Worm (Caenorhabditis elegans) whole organism, L4 larva: ENCODE measurements around the gene T05E12.6.
A peak's percentile ranks its signal among the peaks of the same experiment; 100 is the strongest.

Experiments used
- F37D6.2 ChIP-seq: sonication (generic microtip); optimal IDR thresholded peaks from 2 replicates; lab custom pipeline; 2016; ENCODE audit warnings: mild to moderate bottlenecking, missing genetic modification characterization, missing compliant biosample characterization
- F49E8.2 ChIP-seq: sonication (generic microtip); optimal IDR thresholded peaks from 2 replicates; lab custom pipeline; 2016; ENCODE audit warnings: missing compliant biosample characterization, mild to moderate bottlenecking, missing genetic modification characterization, borderline replicate concordance
- T26A8.4 ChIP-seq: fragments of 200-800 bp; sonication (Bioruptor generic); IDR thresholded peaks from 2 replicates; pipeline ENCODE4 v1.3.6; 2022; ENCODE audit warnings: missing genetic modification characterization, missing compliant biosample characterization
- Y105C5A.15 ChIP-seq: fragments of 200-800 bp; sonication (Bioruptor generic); IDR thresholded peaks from 2 replicates; pipeline ENCODE4 v1.3.6; 2022; ENCODE audit warnings: missing genetic modification characterization, missing compliant biosample characterization
- Y75B8A.6 ChIP-seq: fragments of 200-800 bp; sonication (Bioruptor generic); IDR thresholded peaks from 2 replicates; pipeline ENCODE4 v1.3.6; 2022; ENCODE audit warnings: missing genetic modification reagents, missing genetic modification characterization, missing compliant biosample characterization
- ZK337.2 ChIP-seq: fragments of 200-800 bp; sonication (Bioruptor generic); IDR thresholded peaks from 2 replicates; pipeline ENCODE4 v1.3.6; 2022; ENCODE audit warnings: missing genetic modification reagents, missing genetic modification characterization, missing compliant biosample characterization
- aha-1 ChIP-seq: fragments of 150-350 bp; peaks from one replicate; lab custom pipeline; 2014; ENCODE audit warnings: missing biosample characterization, missing genetic modification characterization
- aly-2 ChIP-seq: sonication (generic microtip); optimal IDR thresholded peaks from 2 replicates; lab custom pipeline; 2018; ENCODE audit warnings: missing biosample characterization, missing genetic modification characterization
- ceh-32 ChIP-seq: sonication (generic microtip); optimal IDR thresholded peaks from 2 replicates; lab custom pipeline; 2016; ENCODE audit warnings: mild to moderate bottlenecking, missing genetic modification characterization, missing compliant biosample characterization; ENCODE audit not compliant: poor library complexity
- dmd-6 ChIP-seq: fragments of 200-800 bp; sonication (Bioruptor generic); IDR thresholded peaks from 2 replicates; pipeline ENCODE4 v1.3.6; 2022; ENCODE audit warnings: missing genetic modification reagents, missing genetic modification characterization, missing compliant biosample characterization
- dve-1 ChIP-seq: sonication (generic microtip); optimal IDR thresholded peaks from 2 replicates; lab custom pipeline; 2017; ENCODE audit warnings: antibody characterized with exemption, mild to moderate bottlenecking, missing genetic modification characterization, missing compliant biosample characterization; ENCODE audit not compliant: insufficient read depth
- fkh-10 ChIP-seq: fragments of 150-350 bp; optimal IDR thresholded peaks from 2 replicates; lab custom pipeline; 2014; ENCODE audit warnings: missing biosample characterization, missing genetic modification reagents, missing genetic modification characterization
- lin-38 ChIP-seq: fragments of 200-800 bp; sonication (Bioruptor generic); IDR thresholded peaks from 2 replicates; pipeline ENCODE4 v1.3.6; 2022; ENCODE audit warnings: missing genetic modification reagents, missing genetic modification characterization, missing compliant biosample characterization
- madf-5 ChIP-seq, 2 experiments: fragments of 200-800 bp; sonication (Bioruptor generic); IDR thresholded peaks; 2 replicates each; pipeline ENCODE4 v1.3.6; 2022; ENCODE audit warnings: missing compliant biosample characterization in 2 of 2, missing genetic modification characterization in 2 of 2
- mdt-29 ChIP-seq: fragments of 200-800 bp; sonication (Bioruptor generic); IDR thresholded peaks from 2 replicates; pipeline ENCODE4 v1.3.6; 2022; ENCODE audit warnings: missing genetic modification reagents, missing genetic modification characterization, missing compliant biosample characterization
- mes-2 ChIP-seq: sonication (generic microtip); optimal IDR thresholded peaks from 2 replicates; lab custom pipeline; 2016; ENCODE audit warnings: missing genotype, mild to moderate bottlenecking, missing genetic modification characterization, missing compliant biosample characterization; ENCODE audit not compliant: poor library complexity, severe bottlenecking
- mxl-2 ChIP-seq: fragments of 200-800 bp; sonication (Bioruptor generic); conservative IDR thresholded peaks from 2 replicates; pipeline ENCODE4 v1.3.6; 2022; ENCODE audit warnings: missing genetic modification reagents, missing genetic modification characterization, missing compliant biosample characterization
- nhr-10 ChIP-seq: fragments of 150-350 bp; optimal IDR thresholded peaks from 2 replicates; lab custom pipeline; 2014; ENCODE audit warnings: missing biosample characterization, missing genetic modification characterization
- nhr-11 ChIP-seq: fragments of 150-350 bp; optimal IDR thresholded peaks from 2 replicates; lab custom pipeline; 2014; ENCODE audit warnings: missing biosample characterization, missing genetic modification characterization
- nhr-237 ChIP-seq: sonication (generic microtip); optimal IDR thresholded peaks from 2 replicates; lab custom pipeline; 2017; ENCODE audit warnings: missing biosample characterization, missing genetic modification characterization
- nhr-28 ChIP-seq: fragments of 150-350 bp; optimal IDR thresholded peaks from 2 replicates; lab custom pipeline; 2014; ENCODE audit warnings: missing biosample characterization, missing genetic modification characterization
- nhr-42 ChIP-seq: fragments of 200-800 bp; sonication (Bioruptor generic); IDR thresholded peaks from 2 replicates; pipeline ENCODE4 v1.3.6; 2022; ENCODE audit warnings: missing genetic modification characterization, missing compliant biosample characterization
- nhr-48 ChIP-seq: sonication (generic microtip); optimal IDR thresholded peaks from 2 replicates; lab custom pipeline; 2016; ENCODE audit warnings: mild to moderate bottlenecking, missing genetic modification characterization, missing compliant biosample characterization
- nhr-76 ChIP-seq: fragments of 150-350 bp; optimal IDR thresholded peaks from 2 replicates; lab custom pipeline; 2014; ENCODE audit warnings: missing biosample characterization, missing genetic modification characterization
- pqm-1 ChIP-seq: sonication (generic microtip); optimal IDR thresholded peaks from 2 replicates; lab custom pipeline; 2017; ENCODE audit warnings: missing biosample characterization, missing genetic modification characterization
- saeg-2 ChIP-seq: fragments of 200-800 bp; sonication (Bioruptor generic); IDR thresholded peaks from 2 replicates; pipeline ENCODE4 v1.3.6; 2022; ENCODE audit warnings: missing genetic modification reagents, missing genetic modification characterization, missing compliant biosample characterization
- snpc-1.2 ChIP-seq: fragments of 200-800 bp; sonication (Bioruptor generic); IDR thresholded peaks from 2 replicates; pipeline ENCODE4 v1.3.6; 2022; ENCODE audit warnings: missing genetic modification reagents, missing genetic modification characterization, missing compliant biosample characterization
- snpc-4 ChIP-seq: fragments of 150-350 bp; optimal IDR thresholded peaks from 2 replicates; lab custom pipeline; 2014; ENCODE audit warnings: missing biosample characterization, missing genetic modification characterization
- spr-3 ChIP-seq: fragments of 200-800 bp; sonication (Bioruptor generic); optimal IDR thresholded peaks from 2 replicates; lab custom pipeline; 2018; ENCODE audit warnings: mild to moderate bottlenecking, missing genetic modification characterization, missing compliant biosample characterization
- unc-130 ChIP-seq: sonication (generic microtip); optimal IDR thresholded peaks from 2 replicates; lab custom pipeline; 2016; ENCODE audit warnings: missing genetic modification reagents, missing genetic modification characterization, missing compliant biosample characterization
- unc-39 ChIP-seq: sonication (generic microtip); optimal IDR thresholded peaks from 2 replicates; lab custom pipeline; 2017; ENCODE audit warnings: missing biosample characterization, missing genetic modification characterization
- zip-2 ChIP-seq: fragments of 150-350 bp; optimal IDR thresholded peaks from 2 replicates; lab custom pipeline; 2014; ENCODE audit warnings: missing biosample characterization, missing genetic modification characterization

The T05E12.6 gene

DNA sequence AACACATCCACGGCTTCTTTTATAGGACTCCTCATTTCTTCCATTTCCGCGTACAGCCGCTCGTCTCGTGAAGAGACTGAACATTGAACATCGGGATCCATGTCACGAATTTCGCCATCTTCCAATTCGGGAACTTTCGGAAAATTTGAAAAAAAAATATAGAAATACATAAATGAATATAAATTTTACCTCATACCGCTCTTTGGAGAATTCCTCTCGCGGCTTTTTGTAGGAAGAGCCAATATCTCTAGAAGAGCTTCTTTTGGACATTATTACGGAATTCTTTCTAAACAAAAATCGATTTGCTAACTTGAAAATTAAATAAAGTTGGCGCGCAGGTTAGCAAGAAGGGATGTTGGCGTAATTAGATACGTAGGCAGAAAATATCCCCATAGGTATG, 6.5 kb downstream of the T05E12.6 start, which contains the start of gene T05E12.9:
Gene T05E12.9, minus strand, starts transcription at position 101 of the 400 bp plus-strand sequence.
- TF ChIP-seq aha-1 (tag; lab: Kevin White, UChicago) (peak; percentile 16), mxl-2 (GFP tag; lab: Robert Waterston, UW) (no peak)
- TF ChIP-seq, all 104 proteins: peak for 1

DNA sequence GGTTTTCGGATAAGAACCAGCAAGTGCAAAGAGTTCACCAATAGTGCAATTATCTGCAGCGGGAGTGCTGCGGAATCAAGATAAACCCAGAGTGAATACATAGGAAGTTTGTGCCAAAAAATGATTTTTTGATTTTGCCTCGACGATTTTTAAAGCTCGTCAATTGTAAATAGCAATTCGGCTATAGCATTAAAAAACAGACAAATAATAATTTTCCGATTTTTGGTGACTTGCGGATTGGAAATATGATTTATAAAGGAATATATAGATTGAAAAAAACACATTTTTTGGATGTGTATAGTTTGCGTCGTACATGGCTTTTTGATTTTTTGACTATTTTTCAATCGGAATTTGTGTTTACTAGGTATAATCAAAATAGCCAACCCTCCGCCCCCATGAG, 9.4 kb downstream of the T05E12.6 start, which contains the start of gene srw-20:
Gene srw-20, minus strand, starts transcription at position 101 of the 400 bp plus-strand sequence.
- TF ChIP-seq mes-2 (tag; lab: Kevin White, UChicago), result no peak
- no peak for TF ChIP-seq F37D6.2 (tag; lab: Kevin White, UChicago)
- TF ChIP-seq unc-130, result no peak
- no peak for TF ChIP-seq nhr-28
- TF ChIP-seq lin-38 (GFP tag; lab: Robert Waterston, UW), result no peak
- no peak for TF ChIP-seq snpc-1.2 (GFP tag; lab: Robert Waterston, UW)
- no peak for TF ChIP-seq nhr-42
- no peak for TF ChIP-seq nhr-237 (tag; lab: Kevin White, UChicago)
- no peak for TF ChIP-seq dve-1 (tag; lab: Kevin White, UChicago)
- TF ChIP-seq F49E8.2, result no peak
- no peak for TF ChIP-seq pqm-1 (tag; lab: Kevin White, UChicago)
- no peak for TF ChIP-seq Y75B8A.6 (GFP tag; lab: Robert Waterston, UW)
- no peak for TF ChIP-seq fkh-10 (GFP tag; lab: Kevin White, UChicago)
- TF ChIP-seq nhr-11 (tag; lab: Kevin White, UChicago), result no peak
- no peak for TF ChIP-seq nhr-10 (tag; lab: Kevin White, UChicago)
- TF ChIP-seq T26A8.4 (GFP tag; lab: Robert Waterston, UW), result no peak
- no peak for TF ChIP-seq nhr-76 (tag; lab: Kevin White, UChicago)

DNA sequence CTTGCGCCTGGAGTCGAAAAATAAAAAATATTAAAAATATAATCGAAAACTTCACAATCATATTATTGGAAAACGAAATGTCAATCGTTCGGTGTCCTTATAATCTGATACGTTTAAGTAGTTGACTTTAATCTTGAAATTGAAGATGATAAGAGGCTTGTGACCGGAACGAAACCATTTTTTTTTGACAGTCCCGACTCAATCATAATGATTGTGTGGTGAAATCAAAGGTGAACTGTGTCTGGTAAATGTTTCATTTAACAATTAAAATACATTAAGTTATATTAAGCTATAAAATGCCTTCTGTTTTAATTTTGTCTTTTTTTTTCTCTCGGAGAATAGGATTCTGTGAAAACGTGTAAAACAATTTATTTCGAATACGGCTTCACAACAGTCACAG, 11.4 kb downstream of the T05E12.6 start, which contains the start of gene T05E12.3:
Gene T05E12.3, minus strand, starts transcription at position 101 of the 400 bp plus-strand sequence.
- TF ChIP-seq nhr-42 (no peak), Y105C5A.15 (GFP tag; lab: Robert Waterston, UW) (no peak), dmd-6 (GFP tag; lab: Robert Waterston, UW) (peak; percentile 58), aly-2 (tag; lab: Kevin White, UChicago) (no peak), mdt-29 (GFP tag; lab: Robert Waterston, UW) (no peak)

DNA sequence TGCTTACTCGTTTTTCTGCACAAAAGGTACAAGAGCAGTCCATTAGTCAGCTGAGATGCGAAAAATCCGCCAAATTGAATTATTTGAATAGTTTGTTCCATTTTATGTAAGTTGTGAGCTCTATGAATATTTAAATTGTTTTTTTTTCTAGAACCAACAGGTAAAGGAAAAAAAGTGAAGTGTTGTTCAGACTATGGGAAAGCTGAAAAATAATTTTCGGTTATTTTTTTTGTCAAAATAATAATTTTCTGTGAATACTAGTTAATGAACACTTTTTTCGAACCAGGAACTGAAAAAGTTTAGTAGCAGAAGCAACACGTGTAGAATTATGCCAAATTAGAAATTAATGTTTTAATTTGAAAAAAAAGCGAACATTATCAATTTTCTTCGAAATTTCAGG, 13.3 kb downstream of the T05E12.6 start, which contains the start of gene str-125:
Gene str-125, minus strand, starts transcription at position 101 of the 400 bp plus-strand sequence.
- TF ChIP-seq snpc-4 (tag; lab: Kevin White, UChicago) (no peak), ceh-32 (tag; lab: Kevin White, UChicago) (no peak), nhr-48 (tag; lab: Kevin White, UChicago) (no peak), ZK337.2 (GFP tag; lab: Robert Waterston, UW) (no peak), zip-2 (tag; lab: Kevin White, UChicago) (no peak)

- TF ChIP-seq madf-5 (GFP tag; IDR thresholded peaks at IDR 0.05; lab: Robert Waterston, UW), result no peak
- TF ChIP-seq ceh-32 (tag; lab: Kevin White, UChicago), result no peak
- TF ChIP-seq mdt-29 (GFP tag; lab: Robert Waterston, UW), result no peak
- TF ChIP-seq saeg-2 (GFP tag; lab: Robert Waterston, UW), result no peak
- TF ChIP-seq nhr-42, result no peak
- TF ChIP-seq unc-39 (tag; lab: Kevin White, UChicago), result no peak
- no peak for TF ChIP-seq nhr-48 (tag; lab: Kevin White, UChicago)
- no peak for TF ChIP-seq spr-3 (GFP tag; lab: Kevin White, UChicago)
These were observed 17.7 kb downstream of the T05E12.6 start, which contains the start of gene srbc-14 for ce11 chrV:17071578-17071977. Gene srbc-14 (minus strand): TSS chrV:17071678.
